Fruit fly (Drosophila melanogaster): ENCODE results near the gene CG13065.
A peak's percentile ranks its signal among the peaks of the same experiment; 100 is the strongest.

CG13065 gene

DNA sequence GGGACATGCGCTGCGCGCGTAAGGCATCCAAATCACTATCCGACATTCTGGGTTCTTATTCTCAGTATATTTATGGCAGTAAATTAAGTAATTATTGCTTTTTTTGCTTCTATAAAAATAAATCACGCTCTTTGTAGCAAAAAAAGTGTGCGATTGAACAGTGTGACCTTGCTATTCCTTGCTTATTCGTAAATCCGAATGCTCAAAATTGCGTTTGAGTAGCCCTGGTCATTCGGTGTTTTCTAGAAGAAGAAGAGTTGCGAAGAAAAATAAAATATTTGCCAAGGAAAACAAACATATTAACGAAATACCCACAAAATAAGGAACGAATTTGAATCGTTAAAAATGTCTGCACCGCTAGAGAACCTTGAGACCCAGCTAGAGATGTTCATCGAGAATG is 45.4 kb upstream of the CG13065 start, which contains the start of the genes PDCD-5 and MED10 (continued):
- TF ChIP-seq az2 (GFP tag; optimal IDR thresholded peaks at IDR 0.05): no peak
- no peak for TF ChIP-seq CG14965 (GFP tag; optimal IDR thresholded peaks at IDR 0.05; ENCODE audit: borderline replicate concordance)
- TF ChIP-seq H15 (GFP tag; IDR thresholded peaks at IDR 0.05): no peak
- TF ChIP-seq CG5245 (GFP tag; optimal IDR thresholded peaks at IDR 0.05): no peak
- peak; percentile 3 for TF ChIP-seq CG10979 (tag; optimal IDR thresholded peaks at IDR 0.05)
- TF ChIP-seq pb (GFP tag; optimal IDR thresholded peaks at IDR 0.05): no peak
- no peak for TF ChIP-seq ewg (GFP tag; optimal IDR thresholded peaks at IDR 0.05)
- no peak for TF ChIP-seq gcm (GFP tag; optimal IDR thresholded peaks at IDR 0.05)
- TF ChIP-seq Atf3 (GFP tag; optimal IDR thresholded peaks at IDR 0.05): no peak
- no peak for TF ChIP-seq Lpt (GFP tag; optimal IDR thresholded peaks at IDR 0.05)
- no peak for TF ChIP-seq Chrac-16 (GFP tag; optimal IDR thresholded peaks at IDR 0.05)
- no peak for TF ChIP-seq org-1 (GFP tag; optimal IDR thresholded peaks at IDR 0.05)
- TF ChIP-seq CG10543 (GFP tag; optimal IDR thresholded peaks at IDR 0.05): no peak
- TF ChIP-seq Mrtf (GFP tag; IDR thresholded peaks at IDR 0.05): no peak
- TF ChIP-seq CG1603 (tag; optimal IDR thresholded peaks at IDR 0.05): peak; percentile 83
- peak; percentile 32; the same call in 2 of the 3 replicates for TF ChIP-seq CG6791 (GFP tag; IDR thresholded peaks at IDR 0.05; ENCODE audit: partially characterized antibody)
- TF ChIP-seq BEAF-32 (GFP tag; optimal IDR thresholded peaks at IDR 0.05): peak; percentile 53
- peak; percentile 60 for TF ChIP-seq CG12659 (GFP tag; optimal IDR thresholded peaks at IDR 0.05)
- TF ChIP-seq cad (GFP tag; optimal IDR thresholded peaks at IDR 0.05): no peak
- no peak for TF ChIP-seq sqz (GFP tag; optimal IDR thresholded peaks at IDR 0.05)
- TF ChIP-seq CG17612 (GFP tag; IDR thresholded peaks at IDR 0.05): no peak
- no peak for TF ChIP-seq ap (GFP tag; IDR thresholded peaks at IDR 0.05)
- no peak for TF ChIP-seq inv (GFP tag; IDR thresholded peaks at IDR 0.05; ENCODE audit: partially characterized antibody)
- TF ChIP-seq CG10654 (GFP tag; optimal IDR thresholded peaks at IDR 0.05): no peak
- no peak for TF ChIP-seq Nf-YB (GFP tag; optimal IDR thresholded peaks at IDR 0.05)
- TF ChIP-seq dati (GFP tag; IDR thresholded peaks at IDR 0.05): no peak
- no peak for TF ChIP-seq emc (GFP tag; optimal IDR thresholded peaks at IDR 0.05)
- TF ChIP-seq CG10462 (GFP tag; optimal IDR thresholded peaks at IDR 0.05): no peak
- peak; percentile 66; the same call in 1 of the 2 replicates for TF ChIP-seq CG42726 (GFP tag; IDR thresholded peaks at IDR 0.05; ENCODE audit: partially characterized antibody)
- TF ChIP-seq lilli (GFP tag; optimal IDR thresholded peaks at IDR 0.05): no peak
- TF ChIP-seq unc-4 (GFP tag; IDR thresholded peaks at IDR 0.05; ENCODE audit: partially characterized antibody): no peak
- peak; percentile 44 for TF ChIP-seq Elba2 (GFP tag; optimal IDR thresholded peaks at IDR 0.05)
- no peak for TF ChIP-seq E2f1 (GFP tag; IDR thresholded peaks at IDR 0.05)
- TF ChIP-seq tap (tag; optimal IDR thresholded peaks at IDR 0.05): no peak
- TF ChIP-seq sim (GFP tag; IDR thresholded peaks at IDR 0.05): no peak
- TF ChIP-seq sima (GFP tag; optimal IDR thresholded peaks at IDR 0.05): no peak
- TF ChIP-seq Side (GFP tag; optimal IDR thresholded peaks at IDR 0.05): no peak
- TF ChIP-seq ash1 (GFP tag; optimal IDR thresholded peaks at IDR 0.05): no peak
- peak; percentile 18 for TF ChIP-seq Lhr (GFP tag; optimal IDR thresholded peaks at IDR 0.05)
- TF ChIP-seq run (tag; optimal IDR thresholded peaks at IDR 0.05): no peak
- no peak for TF ChIP-seq Bdp1 (GFP tag; optimal IDR thresholded peaks at IDR 0.05)
- TF ChIP-seq Myb (GFP tag; optimal IDR thresholded peaks at IDR 0.05): peak; percentile 33
- peak; percentile 27 for TF ChIP-seq ERR (GFP tag; optimal IDR thresholded peaks at IDR 0.05)
- TF ChIP-seq crc (GFP tag; optimal IDR thresholded peaks at IDR 0.05): no peak
- TF ChIP-seq Aef1 (GFP tag; IDR thresholded peaks at IDR 0.05): no peak
- no peak for TF ChIP-seq wek (GFP tag; optimal IDR thresholded peaks at IDR 0.05)
- no peak for TF ChIP-seq so (GFP tag; IDR thresholded peaks at IDR 0.05)
- no peak for TF ChIP-seq Doc2 (GFP tag; IDR thresholded peaks at IDR 0.05)
- peak; percentile 36 for TF ChIP-seq zen (tag; optimal IDR thresholded peaks at IDR 0.05)
- no peak for TF ChIP-seq CG18011 (GFP tag; optimal IDR thresholded peaks at IDR 0.05)
- TF ChIP-seq CG18262 (tag; optimal IDR thresholded peaks at IDR 0.05): no peak
- peak; percentile 100 for TF ChIP-seq CG4617 (GFP tag; optimal IDR thresholded peaks at IDR 0.05; ENCODE audit: borderline replicate concordance)
